Worm (Caenorhabditis elegans) whole organism, L4 larva: Measurements from ENCODE around the gene ttr-48.

ENCODE experiments used
- ceh-82 ChIP-seq: sonication (generic microtip); optimal IDR thresholded peaks from 2 replicates; lab custom pipeline; 2017; ENCODE audit warnings: missing biosample characterization, missing genetic modification characterization
- ces-1 ChIP-seq: fragments of 150-350 bp; sonication (generic microtip); optimal IDR thresholded peaks from 4 replicates; lab custom pipeline; 2014; ENCODE audit warnings: missing biosample characterization, missing genetic modification reagents, missing genetic modification characterization
- dmd-9 ChIP-seq: fragments of 200-800 bp; sonication (Bioruptor generic); IDR thresholded peaks from 2 replicates; pipeline ENCODE4 v1.3.6; 2022; ENCODE audit warnings: missing genetic modification reagents, missing genetic modification characterization, missing compliant biosample characterization
- egl-43 ChIP-seq: fragments of 200-800 bp; sonication (Bioruptor generic); IDR thresholded peaks from 2 replicates; pipeline ENCODE4 v1.3.6; 2022; ENCODE audit warnings: missing genetic modification reagents, missing genetic modification characterization, missing compliant biosample characterization
- fos-1 ChIP-seq: fragments of 150-350 bp; optimal IDR thresholded peaks from 2 replicates; lab custom pipeline; 2014; ENCODE audit warnings: missing biosample characterization, missing genetic modification characterization
- nhr-11 ChIP-seq: fragments of 150-350 bp; optimal IDR thresholded peaks from 2 replicates; lab custom pipeline; 2014; ENCODE audit warnings: missing biosample characterization, missing genetic modification characterization
- nhr-25 ChIP-seq: sonication (generic microtip); optimal IDR thresholded peaks from 2 replicates; lab custom pipeline; 2017; ENCODE audit warnings: missing genetic modification characterization, mild to moderate bottlenecking, missing compliant biosample characterization, antibody characterized with exemption, moderate library complexity, borderline replicate concordance; ENCODE audit not compliant: insufficient read depth
- saeg-2 ChIP-seq: fragments of 200-800 bp; sonication (Bioruptor generic); IDR thresholded peaks from 2 replicates; pipeline ENCODE4 v1.3.6; 2022; ENCODE audit warnings: missing genetic modification reagents, missing genetic modification characterization, missing compliant biosample characterization
- snpc-1.2 ChIP-seq: fragments of 200-800 bp; sonication (Bioruptor generic); IDR thresholded peaks from 2 replicates; pipeline ENCODE4 v1.3.6; 2022; ENCODE audit warnings: missing genetic modification reagents, missing genetic modification characterization, missing compliant biosample characterization
- snpc-4 ChIP-seq: fragments of 150-350 bp; optimal IDR thresholded peaks from 2 replicates; lab custom pipeline; 2014; ENCODE audit warnings: missing biosample characterization, missing genetic modification characterization
- tag-97 ChIP-seq: fragments of 200-800 bp; sonication (Bioruptor generic); IDR thresholded peaks from 2 replicates; pipeline ENCODE4 v1.3.6; 2022; ENCODE audit warnings: missing genetic modification characterization, missing compliant biosample characterization
- zag-1 ChIP-seq: fragments of 150-350 bp; optimal IDR thresholded peaks from 2 replicates; lab custom pipeline; 2014; ENCODE audit warnings: missing biosample characterization, missing genetic modification characterization
- zfp-3 ChIP-seq: fragments of 200-800 bp; sonication (Bioruptor generic); conservative IDR thresholded peaks from 2 replicates; pipeline ENCODE4 v1.3.6; 2022; ENCODE audit warnings: missing genetic modification reagents, missing genetic modification characterization, missing compliant biosample characterization
- ztf-11 ChIP-seq: fragments of 150-350 bp; optimal IDR thresholded peaks from 2 replicates; lab custom pipeline; 2014; ENCODE audit warnings: missing biosample characterization, missing genetic modification characterization

DNA sequence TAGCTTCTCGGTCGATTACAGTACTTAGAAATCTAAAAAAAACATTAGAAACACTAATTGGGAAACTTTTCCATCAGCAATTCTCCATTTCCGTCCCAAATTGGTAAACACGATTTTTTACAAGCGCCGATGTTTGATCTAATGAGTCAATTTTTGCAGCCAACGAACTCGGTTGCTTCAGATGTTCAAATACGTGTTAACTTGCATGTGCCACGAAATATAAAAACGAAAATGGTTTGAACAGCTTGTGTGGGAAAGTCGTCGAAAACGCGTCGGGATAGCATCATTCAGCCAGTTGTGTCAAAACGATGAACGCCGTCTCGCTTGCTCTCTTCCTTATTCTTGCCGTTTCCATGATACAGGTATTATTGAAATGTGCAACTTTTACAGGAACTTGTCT lies 37.4 kb downstream of the ttr-48 start, which contains the start of gene F35A5.2:
- no peak for TF ChIP-seq nhr-11 (tag; lab: Kevin White, UChicago)
- TF ChIP-seq nhr-25 (tag; lab: Kevin White, UChicago), result no peak
- no peak for TF ChIP-seq ztf-11 (tag; lab: Kevin White, UChicago)
- no peak for TF ChIP-seq ceh-82 (tag; lab: Kevin White, UChicago)
- no peak for TF ChIP-seq dmd-9 (GFP tag; lab: Robert Waterston, UW)
- no peak for TF ChIP-seq snpc-1.2 (GFP tag; lab: Robert Waterston, UW)
- TF ChIP-seq saeg-2 (GFP tag; lab: Robert Waterston, UW), result no peak
- TF ChIP-seq snpc-4 (tag; lab: Kevin White, UChicago), result no peak
- no peak for TF ChIP-seq zag-1
- no peak for TF ChIP-seq fos-1 (tag; lab: Kevin White, UChicago)
- no peak for TF ChIP-seq zfp-3
- TF ChIP-seq egl-43, result no peak
- no peak for TF ChIP-seq ces-1
- TF ChIP-seq tag-97, result no peak
